Worm (Caenorhabditis elegans) whole organism, L2 larva: Measurements from ENCODE around the gene T21B4.15.

Source experiments
- aly-2 ChIP-seq: fragments of 150-350 bp; optimal IDR thresholded peaks from 2 replicates; lab custom pipeline; 2014; ENCODE audit warnings: missing biosample characterization, missing genetic modification characterization
- ama-1 ChIP-seq: fragments of 150-350 bp; optimal IDR thresholded peaks from 2 replicates; lab custom pipeline; 2018; ENCODE audit warnings: inconsistent platforms
- snpc-4 ChIP-seq: fragments of 150-350 bp; optimal IDR thresholded peaks from 2 replicates; lab custom pipeline; 2014; ENCODE audit warnings: missing biosample characterization, missing genetic modification characterization

DNA sequence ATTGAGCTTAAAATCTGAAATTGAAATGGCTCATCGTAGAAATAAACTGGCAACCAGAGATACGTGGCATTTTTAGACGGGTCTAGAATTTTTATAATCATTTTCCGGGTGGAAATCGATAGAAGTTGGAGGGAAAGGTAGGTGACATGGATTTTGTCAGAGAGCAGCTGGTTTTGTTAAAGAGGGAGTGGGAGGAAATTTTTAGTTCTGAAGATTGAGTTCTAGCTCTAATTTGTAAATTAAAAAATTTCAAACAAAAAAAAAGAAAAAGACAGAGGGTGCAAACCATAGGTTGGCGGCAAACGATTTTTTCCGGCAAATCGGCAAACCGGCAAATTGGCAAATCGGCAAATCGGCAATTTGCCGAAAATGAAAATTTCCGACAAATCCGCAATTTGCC, 33.4 kb upstream of the T21B4.15 start, which contains the start of gene sre-32:
- no peak for TF ChIP-seq aly-2 (tag; lab: Kevin White, UChicago)
- no peak for TF ChIP-seq snpc-4 (tag; lab: Kevin White, UChicago)
- TF ChIP-seq ama-1 (lab: Kevin White, UChicago) = no peak
